Worm (Caenorhabditis elegans) whole organism, late embryonic: ENCODE measurements around the gene R10E4.6.

Source experiments
- C08G9.2 ChIP-seq: sonication (generic microtip); optimal IDR thresholded peaks from 2 replicates; lab custom pipeline; 2016; ENCODE audit warnings: mild to moderate bottlenecking, missing genetic modification characterization, moderate library complexity, missing compliant biosample characterization
- C38D4.7 ChIP-seq: fragments of 200-800 bp; sonication (Bioruptor generic); optimal IDR thresholded peaks from 2 replicates; lab custom pipeline; 2018; ENCODE audit warnings: mild to moderate bottlenecking, missing genetic modification characterization, moderate library complexity, missing compliant biosample characterization
- K09A11.1 ChIP-seq: sonication (generic microtip); optimal IDR thresholded peaks from 2 replicates; lab custom pipeline; 2017; ENCODE audit warnings: antibody characterized with exemption, mild to moderate bottlenecking, missing genetic modification characterization, missing compliant biosample characterization; ENCODE audit not compliant: insufficient read depth
- Y22D7AL.16 ChIP-seq: sonication (generic microtip); optimal IDR thresholded peaks from 2 replicates; lab custom pipeline; 2016; ENCODE audit warnings: missing genetic modification characterization, missing compliant biosample characterization
- ahr-1 ChIP-seq: sonication (generic microtip); optimal IDR thresholded peaks from 2 replicates; lab custom pipeline; 2016; ENCODE audit warnings: missing genetic modification characterization, missing compliant biosample characterization
- ceh-18 ChIP-seq: sonication (generic microtip); optimal IDR thresholded peaks from 2 replicates; lab custom pipeline; 2016; ENCODE audit warnings: missing genetic modification characterization, missing compliant biosample characterization
- ceh-19 ChIP-seq: fragments of 200-800 bp; sonication (Bioruptor generic); optimal IDR thresholded peaks from 2 replicates; lab custom pipeline; 2018; ENCODE audit warnings: mild to moderate bottlenecking, missing genetic modification characterization, missing compliant biosample characterization
- ceh-22 ChIP-seq: sonication (generic microtip); optimal IDR thresholded peaks from 2 replicates; lab custom pipeline; 2017; ENCODE audit warnings: missing biosample characterization, missing genetic modification characterization
- ceh-24 ChIP-seq: sonication (generic microtip); optimal IDR thresholded peaks from 2 replicates; lab custom pipeline; 2016; ENCODE audit warnings: mild to moderate bottlenecking, missing genetic modification characterization, missing compliant biosample characterization
- ceh-34 ChIP-seq: sonication (generic microtip); optimal IDR thresholded peaks from 2 replicates; lab custom pipeline; 2016; ENCODE audit warnings: mild to moderate bottlenecking, missing genetic modification characterization, missing compliant biosample characterization
- ceh-45 ChIP-seq: fragments of 200-800 bp; sonication (Bioruptor generic); IDR thresholded peaks from 2 replicates; pipeline ENCODE4 v1.3.6; 2022; ENCODE audit warnings: missing genetic modification reagents, missing genetic modification characterization, missing compliant biosample characterization
- ceh-6 ChIP-seq: fragments of 200-800 bp; sonication (Bioruptor generic); optimal IDR thresholded peaks from 2 replicates; lab custom pipeline; 2018; ENCODE audit warnings: mild to moderate bottlenecking, missing genetic modification characterization, missing compliant biosample characterization
- che-1 ChIP-seq: sonication (generic microtip); optimal IDR thresholded peaks from 2 replicates; lab custom pipeline; 2016; ENCODE audit warnings: mild to moderate bottlenecking, missing genetic modification characterization, missing compliant biosample characterization
- dmd-4 ChIP-seq: sonication (generic microtip); optimal IDR thresholded peaks from 2 replicates; lab custom pipeline; 2016; ENCODE audit warnings: borderline replicate concordance, missing genetic modification characterization, missing compliant biosample characterization
- elt-2 ChIP-seq: sonication (generic microtip); optimal IDR thresholded peaks from 2 replicates; lab custom pipeline; 2016; ENCODE audit warnings: missing genetic modification reagents, missing genetic modification characterization, missing compliant biosample characterization
- fkh-10 ChIP-seq: fragments of 150-350 bp; optimal IDR thresholded peaks from 2 replicates; lab custom pipeline; 2014; ENCODE audit warnings: missing biosample characterization, missing genetic modification reagents, missing genetic modification characterization
- fkh-6 ChIP-seq: sonication (generic microtip); optimal IDR thresholded peaks from 2 replicates; lab custom pipeline; 2016; ENCODE audit warnings: missing genetic modification characterization, missing compliant biosample characterization
- hlh-13 ChIP-seq: fragments of 200-800 bp; sonication (Bioruptor generic); optimal IDR thresholded peaks from 2 replicates; lab custom pipeline; 2018; ENCODE audit warnings: mild to moderate bottlenecking, missing genetic modification characterization, missing compliant biosample characterization
- hlh-15 ChIP-seq: sonication (generic microtip); optimal IDR thresholded peaks from 2 replicates; lab custom pipeline; 2016; ENCODE audit warnings: missing genetic modification characterization, missing compliant biosample characterization
- hlh-6 ChIP-seq: sonication (generic microtip); optimal IDR thresholded peaks from 2 replicates; lab custom pipeline; 2016; ENCODE audit warnings: missing genotype, missing genetic modification characterization, missing compliant biosample characterization
- lim-6 ChIP-seq: sonication (generic microtip); optimal IDR thresholded peaks from 2 replicates; lab custom pipeline; 2016; ENCODE audit warnings: missing genetic modification characterization, missing compliant biosample characterization
- mec-3 ChIP-seq: sonication (generic microtip); optimal IDR thresholded peaks from 2 replicates; lab custom pipeline; 2016; ENCODE audit warnings: borderline replicate concordance, missing genetic modification characterization, missing compliant biosample characterization
- nfya-1 ChIP-seq: sonication (generic microtip); optimal IDR thresholded peaks from 2 replicates; lab custom pipeline; 2017; ENCODE audit warnings: missing genetic modification characterization, mild to moderate bottlenecking, missing compliant biosample characterization, antibody characterized with exemption, moderate library complexity
- nhr-11 ChIP-seq: fragments of 150-350 bp; optimal IDR thresholded peaks from 2 replicates; lab custom pipeline; 2014; ENCODE audit warnings: missing biosample characterization, missing genetic modification characterization
- odd-2 ChIP-seq: sonication (generic microtip); optimal IDR thresholded peaks from 2 replicates; lab custom pipeline; 2017; ENCODE audit warnings: antibody characterized with exemption, mild to moderate bottlenecking, missing genetic modification characterization, missing compliant biosample characterization
- pag-3 ChIP-seq: sonication (generic microtip); optimal IDR thresholded peaks from 2 replicates; lab custom pipeline; 2016; ENCODE audit warnings: missing compliant biosample characterization, missing genetic modification characterization, borderline replicate concordance
- pat-9 ChIP-seq: fragments of 200-800 bp; sonication (Bioruptor generic); optimal IDR thresholded peaks from 2 replicates; lab custom pipeline; 2018; ENCODE audit warnings: mild to moderate bottlenecking, missing genetic modification characterization, moderate library complexity, missing compliant biosample characterization
- pqm-1 ChIP-seq: sonication (generic microtip); optimal IDR thresholded peaks from 2 replicates; lab custom pipeline; 2016; ENCODE audit warnings: missing genetic modification characterization, missing compliant biosample characterization
- ref-2 ChIP-seq: sonication (generic microtip); optimal IDR thresholded peaks from 2 replicates; lab custom pipeline; 2016; ENCODE audit warnings: missing genetic modification characterization, missing compliant biosample characterization
- rnt-1 ChIP-seq: sonication (generic microtip); optimal IDR thresholded peaks from 2 replicates; lab custom pipeline; 2016; ENCODE audit warnings: missing genetic modification characterization, missing compliant biosample characterization
- sox-2 ChIP-seq: fragments of 200-800 bp; sonication (Bioruptor generic); IDR thresholded peaks from 2 replicates; pipeline ENCODE4 v1.3.6; 2022; ENCODE audit warnings: missing genetic modification reagents, missing genetic modification characterization, missing compliant biosample characterization
- syd-9 ChIP-seq: sonication (generic microtip); optimal IDR thresholded peaks from 2 replicates; lab custom pipeline; 2016; ENCODE audit warnings: mild to moderate bottlenecking, missing genetic modification characterization, moderate library complexity, missing compliant biosample characterization
- tbx-2 ChIP-seq: sonication (generic microtip); optimal IDR thresholded peaks from 2 replicates; lab custom pipeline; 2016; ENCODE audit warnings: missing genetic modification characterization, missing compliant biosample characterization
- ttx-3 ChIP-seq: sonication (generic microtip); optimal IDR thresholded peaks from 2 replicates; lab custom pipeline; 2016; ENCODE audit warnings: missing genetic modification reagents, missing genetic modification characterization, missing compliant biosample characterization
- unc-3 ChIP-seq, 2 experiments: fragments of 200-800 bp in 1 of 2; sonication (Bioruptor generic) in 1 of 2; sonication (generic microtip) in 1 of 2; conservative IDR thresholded peaks in 1 of 2; optimal IDR thresholded peaks in 1 of 2; 2 replicates each; pipeline versions ENCODE4 v1.3.6 to Lab custom; 2016 to 2022; ENCODE audit warnings: missing compliant biosample characterization in 2 of 2, missing genetic modification characterization in 2 of 2, missing genetic modification reagents in 1 of 2
- unc-42 ChIP-seq: sonication (generic microtip); optimal IDR thresholded peaks from 2 replicates; lab custom pipeline; 2016; ENCODE audit warnings: missing genotype, missing genetic modification characterization, missing compliant biosample characterization
- unc-55 ChIP-seq: sonication (generic microtip); optimal IDR thresholded peaks from 2 replicates; lab custom pipeline; 2017; ENCODE audit warnings: missing biosample characterization, missing genetic modification reagents, missing genetic modification characterization
- unc-86 ChIP-seq: sonication (generic microtip); optimal IDR thresholded peaks from 2 replicates; lab custom pipeline; 2016; ENCODE audit warnings: missing genetic modification characterization, missing compliant biosample characterization
- zip-5 ChIP-seq: sonication (generic microtip); optimal IDR thresholded peaks from 2 replicates; lab custom pipeline; 2016; ENCODE audit warnings: missing genetic modification characterization, missing compliant biosample characterization

Gene R10E4.6

DNA sequence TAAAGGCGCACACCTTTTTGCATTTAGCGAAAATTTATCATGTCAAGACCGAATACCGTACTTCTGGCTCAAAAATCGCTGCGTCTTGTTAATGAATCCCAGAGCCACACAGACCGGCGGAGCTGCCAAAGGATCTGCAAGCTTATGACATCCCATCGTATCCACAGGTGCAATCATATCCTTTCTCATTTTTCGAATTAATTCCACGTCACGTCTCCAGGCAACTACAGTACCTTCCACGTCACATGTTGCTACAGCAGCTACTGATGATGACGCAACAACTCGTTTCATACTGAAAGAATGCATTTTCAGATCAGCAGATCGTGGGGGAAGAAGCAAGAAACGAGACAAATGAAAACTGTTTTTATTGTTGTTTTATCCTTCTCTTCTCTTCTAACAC is at the start of gene R10E4.6:
R10E4.6 (plus strand) TSS at position 301 of the 400 bp plus-strand sequence.
- TF ChIP-seq fkh-10 (GFP tag; lab: Kevin White, UChicago): no peak
- TF ChIP-seq ceh-45 (GFP tag; lab: Robert Waterston, UW): no peak
- no peak for TF ChIP-seq sox-2
- no peak for TF ChIP-seq unc-86 (tag; lab: Kevin White, UChicago)
- no peak for TF ChIP-seq hlh-15 (tag; lab: Kevin White, UChicago)
- TF ChIP-seq hlh-13: no peak
- no peak for TF ChIP-seq che-1 (tag; lab: Kevin White, UChicago)
- TF ChIP-seq rnt-1 (tag; lab: Kevin White, UChicago): no peak
- no peak for TF ChIP-seq ahr-1 (tag; lab: Kevin White, UChicago)
- no peak for TF ChIP-seq mec-3
- no peak for TF ChIP-seq C08G9.2 (tag; lab: Kevin White, UChicago)
- TF ChIP-seq syd-9 (tag; lab: Kevin White, UChicago): no peak
- no peak for TF ChIP-seq pqm-1
- TF ChIP-seq odd-2 (tag; lab: Kevin White, UChicago): no peak
- no peak for TF ChIP-seq unc-55
- no peak for TF ChIP-seq ceh-18 (tag; lab: Kevin White, UChicago)
- no peak for TF ChIP-seq lim-6
- no peak for TF ChIP-seq tbx-2 (tag; lab: Kevin White, UChicago)
- TF ChIP-seq nhr-11 (tag; lab: Kevin White, UChicago): no peak

ce11 chrIII:4243461-4243860 is 49.7 kb upstream of the R10E4.6 start, which contains the start of gene mrpl-21:
TSS of gene mrpl-21 (minus strand) at chrIII:4243561.
- TF ChIP-seq fkh-10 (GFP tag; lab: Kevin White, UChicago) (no peak), mec-3 (no peak), C08G9.2 (tag; lab: Kevin White, UChicago) (no peak)

- TF ChIP-seq ahr-1 (tag; lab: Kevin White, UChicago): no peak
- TF ChIP-seq pat-9 (tag; lab: Kevin White, UChicago): no peak
- TF ChIP-seq ceh-22: no peak
- TF ChIP-seq nfya-1 (tag; lab: Kevin White, UChicago): no peak
- TF ChIP-seq C38D4.7: no peak
- TF ChIP-seq ref-2: no peak
- TF ChIP-seq Y22D7AL.16 (tag; lab: Kevin White, UChicago): no peak
- TF ChIP-seq ttx-3: no peak
- TF ChIP-seq pag-3 (tag; lab: Kevin White, UChicago): no peak
- TF ChIP-seq, all 69 proteins: peak for 0
Measured at ce11 chrIII:4244285-4244684, 48.9 kb upstream of the R10E4.6 start, which contains the start of gene zhit-2. TSS of gene zhit-2 (minus strand) at chrIII:4244385.

- TF ChIP-seq unc-3 (GFP tag; conservative IDR thresholded peaks at IDR 0.05; lab: Robert Waterston, UW) (no peak), unc-3 (tag; optimal IDR thresholded peaks at IDR 0.05; lab: Kevin White, UChicago) (no peak), ceh-24 (tag; lab: Kevin White, UChicago) (no peak), hlh-15 (tag; lab: Kevin White, UChicago) (no peak), ceh-22 (no peak), nfya-1 (tag; lab: Kevin White, UChicago) (no peak), ceh-19 (GFP tag; lab: Kevin White, UChicago) (no peak), K09A11.1 (no peak), ref-2 (no peak)
- TF ChIP-seq, all 69 proteins: peak for 0
Measured at ce11 chrIII:4247571-4247970, 45.6 kb upstream of the R10E4.6 start, which contains the start of gene Y44F5A.1. TSS of gene Y44F5A.1 (minus strand) at chrIII:4247671.

ce11 chrIII:4257896-4258295 is 35.3 kb upstream of the R10E4.6 start:
- TF ChIP-seq unc-55: no peak
- TF ChIP-seq ceh-6 (GFP tag; lab: Kevin White, UChicago): no peak
- no peak for TF ChIP-seq pag-3 (tag; lab: Kevin White, UChicago)
- no peak for TF ChIP-seq fkh-6 (tag; lab: Kevin White, UChicago)
- no peak for TF ChIP-seq hlh-6 (tag; lab: Kevin White, UChicago)
- TF ChIP-seq zip-5: no peak
- no peak for TF ChIP-seq lim-6
- no peak for TF ChIP-seq che-1 (tag; lab: Kevin White, UChicago)
- TF ChIP-seq ceh-34: no peak
- no peak for TF ChIP-seq dmd-4
- TF ChIP-seq elt-2: no peak
- TF ChIP-seq ceh-22: no peak
- TF ChIP-seq unc-42 (tag; lab: Kevin White, UChicago): no peak
